Worm (Caenorhabditis elegans): ENCODE data around the gene str-103.

DNA sequence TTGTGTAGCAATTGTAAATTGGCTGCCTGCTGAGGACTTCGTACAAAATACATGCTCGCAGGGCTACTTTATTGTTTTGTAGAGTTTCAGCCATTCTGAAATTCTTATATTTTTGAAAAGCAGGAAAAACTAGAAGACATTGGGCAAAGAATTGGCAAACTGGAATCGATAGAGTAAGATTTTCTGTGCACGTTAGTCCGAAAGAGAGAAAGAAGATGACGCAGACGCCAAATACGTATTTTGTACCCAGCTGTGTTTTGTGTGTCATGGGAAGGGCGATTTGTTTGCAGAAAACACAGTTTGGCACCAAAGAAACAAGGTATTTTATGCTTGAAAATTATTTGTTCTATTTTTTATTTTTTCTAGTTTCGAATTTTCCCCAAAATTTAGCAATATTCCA, 8.9 kb upstream of the str-103 start, which contains the start of gene fbxa-143:
- TF ChIP-seq ama-1 (optimal IDR thresholded peaks at IDR 0.05): no peak
- TF ChIP-seq ceh-36 (tag; optimal IDR thresholded peaks at IDR 0.05): no peak
- TF ChIP-seq flt-1 (GFP tag; IDR thresholded peaks at IDR 0.05): no peak
- no peak for TF ChIP-seq aly-1 (tag; optimal IDR thresholded peaks at IDR 0.05)
- TF ChIP-seq scrt-1 (GFP tag; IDR thresholded peaks at IDR 0.05): no peak
- TF ChIP-seq hmg-4 (GFP tag; optimal IDR thresholded peaks at IDR 0.05): no peak
- no peak for TF ChIP-seq hnd-1 (tag; optimal IDR thresholded peaks at IDR 0.05)
- TF ChIP-seq tbx-37 (GFP tag; conservative IDR thresholded peaks at IDR 0.05): no peak
